Worm (Caenorhabditis elegans) whole organism, midembryonic: ENCODE measurements around the gene Y43F8C.3.
A peak's percentile ranks its signal among the peaks of the same experiment; 100 is the strongest.

Experiments
- T22C8.4 ChIP-seq: fragments of 200-800 bp; sonication (Bioruptor generic); IDR thresholded peaks from 2 replicates; pipeline ENCODE4 v1.3.6; 2022; ENCODE audit warnings: missing genetic modification characterization, missing compliant biosample characterization
- tab-1 ChIP-seq: fragments of 200-800 bp; sonication (Bioruptor generic); IDR thresholded peaks from 2 replicates; pipeline ENCODE4 v1.3.6; 2022; ENCODE audit warnings: missing genetic modification characterization, missing compliant biosample characterization
- ztf-29 ChIP-seq: fragments of 200-800 bp; sonication (Bioruptor generic); IDR thresholded peaks from 2 replicates; pipeline ENCODE4 v1.3.6; 2022; ENCODE audit warnings: missing genetic modification reagents, missing genetic modification characterization, missing compliant biosample characterization

- TF ChIP-seq tab-1 (0 out of 2 replicates have a peak, but pooled peaks have one; percentile 7), ztf-29 (GFP tag; lab: Robert Waterston, UW) (no peak), T22C8.4 (no peak)
Measured at ce11 chrV:19610118-19610707, 12.2 kb downstream of the Y43F8C.3 start.
